Worm (Caenorhabditis elegans) whole organism, young adult: Measurements from ENCODE around the gene sfxn-1.1.
A peak's percentile ranks its signal among the peaks of the same experiment; 100 is the strongest.

ENCODE experiments used
- B0336.3 ChIP-seq: fragments of 200-800 bp; sonication (Bioruptor generic); IDR thresholded peaks from 2 replicates; pipeline ENCODE4 v1.3.6; 2022; ENCODE audit warnings: missing genetic modification characterization, missing compliant biosample characterization
- F23B12.7 ChIP-seq: sonication (generic microtip); optimal IDR thresholded peaks from 2 replicates; lab custom pipeline; 2017; ENCODE audit warnings: missing genetic modification characterization, mild to moderate bottlenecking, missing compliant biosample characterization, antibody characterized with exemption, moderate library complexity; ENCODE audit not compliant: insufficient read depth
- F33H1.4 ChIP-seq: fragments of 200-800 bp; sonication (Bioruptor generic); IDR thresholded peaks from 2 replicates; pipeline ENCODE4 v1.3.6; 2022; ENCODE audit warnings: missing genetic modification reagents, missing genetic modification characterization, missing compliant biosample characterization
- F37B4.10 ChIP-seq: fragments of 200-800 bp; sonication (Bioruptor generic); IDR thresholded peaks from 2 replicates; pipeline ENCODE4 v1.3.6; 2022; ENCODE audit warnings: missing genetic modification characterization, missing compliant biosample characterization
- F55B11.4 ChIP-seq: sonication (generic microtip); optimal IDR thresholded peaks from 2 replicates; lab custom pipeline; 2016; ENCODE audit warnings: missing compliant biosample characterization, missing genetic modification characterization, borderline replicate concordance; ENCODE audit not compliant: insufficient read depth
- T07F8.4 ChIP-seq: sonication (generic microtip); optimal IDR thresholded peaks from 2 replicates; lab custom pipeline; 2016; ENCODE audit warnings: mild to moderate bottlenecking, missing genetic modification characterization, moderate library complexity, missing compliant biosample characterization
- Y56A3A.18 ChIP-seq: fragments of 200-800 bp; sonication (Bioruptor generic); IDR thresholded peaks from 2 replicates; pipeline ENCODE4 v1.3.6; 2022; ENCODE audit warnings: missing genetic modification reagents, missing genetic modification characterization, missing compliant biosample characterization
- Y95B8A.8 ChIP-seq: fragments of 200-800 bp; sonication (Bioruptor generic); IDR thresholded peaks from 2 replicates; pipeline ENCODE4 v1.3.6; 2022; ENCODE audit warnings: missing genetic modification reagents, missing genetic modification characterization, missing compliant biosample characterization
- aptf-3 ChIP-seq: fragments of 200-800 bp; sonication (Bioruptor generic); IDR thresholded peaks from 2 replicates; pipeline ENCODE4 v1.3.6; 2022; ENCODE audit warnings: missing genetic modification characterization, missing compliant biosample characterization
- ceh-91 ChIP-seq: fragments of 200-800 bp; sonication (Bioruptor generic); IDR thresholded peaks from 2 replicates; pipeline ENCODE4 v1.3.6; 2022; ENCODE audit warnings: missing genetic modification reagents, missing genetic modification characterization, missing compliant biosample characterization
- die-1 ChIP-seq: sonication (generic microtip); optimal IDR thresholded peaks from 2 replicates; lab custom pipeline; 2016; ENCODE audit warnings: missing genotype, mild to moderate bottlenecking, missing genetic modification characterization, missing compliant biosample characterization
- dpff-1 ChIP-seq: sonication (generic microtip); optimal IDR thresholded peaks from 2 replicates; lab custom pipeline; 2017; ENCODE audit warnings: mild to moderate bottlenecking, missing genetic modification characterization, missing compliant biosample characterization
- dpl-1 ChIP-seq: fragments of 150-350 bp; optimal IDR thresholded peaks from 2 replicates; lab custom pipeline; 2014; ENCODE audit warnings: missing biosample characterization, missing genetic modification reagents, missing genetic modification characterization
- egrh-3 ChIP-seq: fragments of 200-800 bp; sonication (Bioruptor generic); IDR thresholded peaks from 2 replicates; pipeline ENCODE4 v1.3.6; 2022; ENCODE audit warnings: missing genetic modification reagents, missing genetic modification characterization, missing compliant biosample characterization
- ekl-4 ChIP-seq: fragments of 200-800 bp; sonication (Bioruptor generic); IDR thresholded peaks from 2 replicates; pipeline ENCODE4 v1.3.6; 2022; ENCODE audit warnings: missing genetic modification reagents, missing genetic modification characterization, missing compliant biosample characterization
- ets-4 ChIP-seq: fragments of 200-800 bp; sonication (Bioruptor generic); optimal IDR thresholded peaks from 2 replicates; lab custom pipeline; 2018; ENCODE audit warnings: mild to moderate bottlenecking, missing genetic modification characterization, missing compliant biosample characterization
- fkh-3 ChIP-seq: sonication (generic microtip); optimal IDR thresholded peaks from 2 replicates; lab custom pipeline; 2016; ENCODE audit warnings: mild to moderate bottlenecking, missing genetic modification characterization, missing compliant biosample characterization
- him-1 ChIP-seq: sonication (generic microtip); optimal IDR thresholded peaks from 2 replicates; lab custom pipeline; 2016; ENCODE audit warnings: missing genotype, missing genetic modification reagents, missing genetic modification characterization, missing compliant biosample characterization
- hrde-1 ChIP-seq: sonication (generic microtip); optimal IDR thresholded peaks from 2 replicates; lab custom pipeline; 2016; ENCODE audit warnings: missing genetic modification characterization, mild to moderate bottlenecking, missing compliant biosample characterization, moderate library complexity, missing genotype, missing genetic modification reagents, borderline replicate concordance
- lag-1 ChIP-seq: fragments of 200-800 bp; sonication (Bioruptor generic); IDR thresholded peaks from 2 replicates; pipeline ENCODE4 v1.3.6; 2022; ENCODE audit warnings: missing genetic modification reagents, missing genetic modification characterization, missing compliant biosample characterization
- let-607 ChIP-seq, 2 experiments: fragments of 200-800 bp in 1 of 2; sonication (Bioruptor generic) in 1 of 2; sonication (generic microtip) in 1 of 2; optimal IDR thresholded peaks; 2 replicates each; lab custom pipeline; 2016 to 2018; ENCODE audit warnings: mild to moderate bottlenecking in 2 of 2, missing compliant biosample characterization in 2 of 2, missing genetic modification characterization in 2 of 2, moderate library complexity in 2 of 2, missing genotype in 1 of 2
- lin-35 ChIP-seq, 3 experiments: fragments of 150-350 bp in 2 of 3; sonication (generic microtip) in 1 of 3; optimal IDR thresholded peaks; 2 replicates each; lab custom pipeline; 2014 to 2018; ENCODE audit warnings: missing biosample characterization in 3 of 3, missing genetic modification characterization in 3 of 3, missing genetic modification reagents in 3 of 3
- lin-54 ChIP-seq: fragments of 200-800 bp; sonication (Bioruptor generic); optimal IDR thresholded peaks from 2 replicates; lab custom pipeline; 2018; ENCODE audit warnings: mild to moderate bottlenecking, missing genetic modification characterization, missing compliant biosample characterization
- lsy-27 ChIP-seq: sonication (generic microtip); optimal IDR thresholded peaks from 2 replicates; lab custom pipeline; 2017; ENCODE audit warnings: missing genetic modification characterization, mild to moderate bottlenecking, missing compliant biosample characterization, antibody characterized with exemption, missing genotype, borderline replicate concordance; ENCODE audit not compliant: insufficient read depth
- madf-10 ChIP-seq: sonication (generic microtip); optimal IDR thresholded peaks from 2 replicates; lab custom pipeline; 2016; ENCODE audit warnings: mild to moderate bottlenecking, missing genetic modification characterization, missing compliant biosample characterization
- madf-3 ChIP-seq: fragments of 200-800 bp; sonication (Bioruptor generic); IDR thresholded peaks from 2 replicates; pipeline ENCODE4 v1.3.6; 2022; ENCODE audit warnings: missing genetic modification reagents, missing genetic modification characterization, missing compliant biosample characterization
- madf-6 ChIP-seq: fragments of 200-800 bp; sonication (Bioruptor generic); IDR thresholded peaks from 2 replicates; pipeline ENCODE4 v1.3.6; 2022; ENCODE audit warnings: missing genetic modification reagents, missing genetic modification characterization, missing compliant biosample characterization
- mcd-1 ChIP-seq: fragments of 200-800 bp; sonication (Bioruptor generic); IDR thresholded peaks from 2 replicates; pipeline ENCODE4 v1.3.6; 2022; ENCODE audit warnings: missing genetic modification reagents, missing genetic modification characterization, missing compliant biosample characterization
- mxl-1 ChIP-seq: sonication (generic microtip); optimal IDR thresholded peaks from 2 replicates; lab custom pipeline; 2016; ENCODE audit warnings: missing genetic modification characterization, missing compliant biosample characterization
- sdz-38 ChIP-seq: sonication (generic microtip); optimal IDR thresholded peaks from 2 replicates; lab custom pipeline; 2016; ENCODE audit warnings: missing genotype, missing genetic modification characterization, missing compliant biosample characterization
- snpc-4 ChIP-seq, 5 experiments: fragments of 150-350 bp in 1 of 5; sonication (generic microtip) in 4 of 5; optimal IDR thresholded peaks; 2 replicates each; lab custom pipeline; 2014 to 2018; ENCODE audit warnings: missing genetic modification characterization in 5 of 5, missing biosample characterization in 3 of 5, antibody characterized with exemption in 2 of 5, mild to moderate bottlenecking in 2 of 5, missing compliant biosample characterization in 2 of 5, missing genotype in 2 of 5, moderate library complexity in 2 of 5, missing genetic modification reagents in 1 of 5
- somi-1 ChIP-seq: fragments of 200-800 bp; sonication (Bioruptor generic); optimal IDR thresholded peaks from 2 replicates; lab custom pipeline; 2018; ENCODE audit warnings: mild to moderate bottlenecking, missing genetic modification characterization, missing compliant biosample characterization
- tbp1 ChIP-seq: fragments of 200-800 bp; sonication (Bioruptor generic); optimal IDR thresholded peaks from 2 replicates; lab custom pipeline; 2018; ENCODE audit warnings: mild to moderate bottlenecking, missing genetic modification characterization, missing compliant biosample characterization
- tbx-9 ChIP-seq: sonication (generic microtip); optimal IDR thresholded peaks from 2 replicates; lab custom pipeline; 2016; ENCODE audit warnings: borderline replicate concordance, missing genetic modification characterization, inconsistent platforms, missing compliant biosample characterization
- unc-130 ChIP-seq: sonication (generic microtip); optimal IDR thresholded peaks from 2 replicates; lab custom pipeline; 2016; ENCODE audit warnings: missing genetic modification reagents, missing genetic modification characterization, missing compliant biosample characterization
- ztf-25 ChIP-seq: fragments of 200-800 bp; sonication (Bioruptor generic); IDR thresholded peaks from 2 replicates; pipeline ENCODE4 v1.3.6; 2022; ENCODE audit warnings: missing genetic modification reagents, missing genetic modification characterization, missing compliant biosample characterization

The sfxn-1.1 gene

DNA sequence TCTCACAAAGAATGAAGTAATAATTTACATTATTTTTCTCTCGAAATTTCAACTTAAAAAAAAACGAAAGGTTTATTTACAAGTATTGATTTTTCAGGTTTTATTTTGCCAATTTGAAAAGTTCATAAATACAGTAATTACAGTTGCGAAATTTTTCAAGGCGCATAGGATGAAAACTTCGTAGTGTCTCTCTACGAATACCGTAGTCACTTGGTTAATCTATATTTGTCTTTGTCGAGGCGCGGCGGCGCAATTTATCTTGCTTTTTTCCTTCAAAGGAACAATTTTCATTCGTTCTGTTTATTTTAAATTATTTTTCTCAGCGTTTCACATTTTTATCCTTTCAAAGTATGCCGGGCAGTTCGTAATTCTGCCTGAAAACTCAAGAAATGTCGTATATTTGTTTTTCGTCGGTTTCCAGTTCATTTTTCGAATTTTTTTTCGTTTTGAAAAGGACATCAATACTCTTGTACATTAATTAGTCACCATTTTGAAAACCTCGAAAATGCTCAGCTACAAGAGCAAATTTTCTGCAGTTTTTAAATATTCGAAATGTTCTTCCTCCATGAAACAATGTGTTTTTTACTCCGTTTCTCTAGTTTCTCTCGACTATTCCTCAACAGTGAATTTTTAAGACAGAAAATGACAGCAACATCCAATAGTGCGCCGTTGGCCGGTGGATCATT is 5.0 kb upstream of the sfxn-1.1 start, which contains the start of gene mex-6 (continued):
- peak; percentile 53 for TF ChIP-seq him-1 (tag; lab: Kevin White, UChicago)
- TF ChIP-seq F33H1.4 (GFP tag; lab: Robert Waterston, UW): peak; percentile 94
- no peak for TF ChIP-seq lin-54 (GFP tag; lab: Kevin White, UChicago)
- TF ChIP-seq madf-3 (GFP tag; lab: Robert Waterston, UW): peak; percentile 42; the same call in 1 of the 2 replicates
- TF ChIP-seq dpl-1 (GFP tag; lab: Kevin White, UChicago): peak; percentile 70

DNA sequence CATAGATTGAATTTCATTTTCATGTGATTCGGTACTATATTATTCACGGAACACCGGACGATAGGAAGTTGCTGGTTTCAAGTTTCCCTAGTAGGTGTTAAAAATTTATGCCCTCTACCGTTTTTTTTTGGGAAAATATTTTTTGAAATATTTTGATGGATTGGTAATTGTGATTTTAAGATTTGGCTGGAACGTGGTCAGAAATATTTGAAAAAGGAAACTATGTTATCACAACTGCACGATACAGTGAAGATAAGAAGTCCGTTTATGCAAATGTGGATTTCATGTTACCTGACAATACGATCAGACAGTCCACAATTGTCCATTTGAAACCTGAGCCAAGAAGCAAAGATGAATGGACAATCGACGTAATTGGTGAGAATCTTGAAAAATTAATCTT is 4.3 kb upstream of the sfxn-1.1 start, which contains the start of gene AH6.17:
Gene AH6.17, plus strand, starts transcription at position 185 of the 400 bp plus-strand sequence.
- TF ChIP-seq snpc-4 (GFP tag; optimal IDR thresholded peaks at IDR 0.05; lab: Kevin White, UChicago) (no peak), snpc-4 (tag; optimal IDR thresholded peaks at IDR 0.05; lab: Kevin White, UChicago) (no peak), ztf-25 (GFP tag; lab: Robert Waterston, UW) (no peak), F37B4.10 (GFP tag; lab: Robert Waterston, UW) (no peak), dpff-1 (tag; lab: Kevin White, UChicago) (no peak), B0336.3 (GFP tag; lab: Robert Waterston, UW) (no peak), ets-4 (no peak), egrh-3 (no peak), Y95B8A.8 (GFP tag; lab: Robert Waterston, UW) (no peak), ekl-4 (GFP tag; lab: Robert Waterston, UW) (no peak), F23B12.7 (tag; lab: Kevin White, UChicago) (no peak), hrde-1 (tag; lab: Kevin White, UChicago) (no peak), somi-1 (no peak), madf-10 (no peak), lsy-27 (tag; lab: Kevin White, UChicago) (no peak), tbp1 (GFP tag; lab: Kevin White, UChicago) (no peak), die-1 (tag; lab: Kevin White, UChicago) (no peak), tbx-9 (tag; lab: Kevin White, UChicago) (no peak), ceh-91 (GFP tag; lab: Robert Waterston, UW) (no peak)

DNA sequence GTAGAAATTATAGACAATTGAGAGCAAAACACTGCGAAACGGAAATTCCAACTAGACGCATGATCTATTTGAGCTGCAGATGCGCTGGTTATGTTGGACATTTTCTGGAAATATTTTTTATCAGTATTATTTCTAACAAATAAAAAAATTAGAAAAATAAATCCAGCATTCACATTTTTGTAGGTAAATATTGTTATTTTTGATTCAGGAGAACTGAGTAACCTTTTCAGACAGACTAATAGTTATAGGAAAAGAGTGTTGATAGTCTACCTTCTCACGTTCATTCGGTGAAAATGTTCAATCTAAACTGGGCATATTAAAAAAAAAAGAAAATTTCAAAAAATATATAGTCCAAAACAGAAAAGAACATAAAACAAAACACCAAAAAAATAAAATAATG is 2.9 kb upstream of the sfxn-1.1 start, which contains the start of gene sra-1:
Gene sra-1, minus strand, starts transcription at position 101 of the 400 bp plus-strand sequence.
- no peak for TF ChIP-seq lin-35 (GFP tag; optimal IDR thresholded peaks at IDR 0.05; lab: Kevin White, UChicago)
- TF ChIP-seq lag-1: no peak

DNA sequence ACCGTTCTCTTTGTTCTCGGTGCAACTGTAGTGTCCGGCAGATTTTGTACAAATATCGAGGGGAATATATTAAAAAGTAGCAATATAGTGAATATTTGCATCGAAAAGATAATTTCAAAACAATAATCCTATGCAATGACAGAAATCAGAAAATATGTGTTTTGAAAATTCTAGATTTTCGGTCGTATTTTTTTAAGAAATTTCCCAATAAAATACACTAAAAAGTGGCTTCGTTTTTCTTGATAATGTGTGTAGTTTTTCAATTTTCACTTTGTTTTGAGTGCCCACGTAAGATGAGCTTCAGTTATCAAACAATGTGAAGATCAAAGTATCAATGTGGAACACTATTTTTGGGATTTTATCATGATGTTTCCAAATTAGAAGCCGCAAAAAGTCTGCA is 1.8 kb downstream of the sfxn-1.1 start, which contains the start of gene gcy-1:
Gene gcy-1, minus strand, starts transcription at position 101 of the 400 bp plus-strand sequence.
- TF ChIP-seq T07F8.4 (tag; lab: Kevin White, UChicago) (no peak), F55B11.4 (tag; lab: Kevin White, UChicago) (no peak), Y56A3A.18 (GFP tag; lab: Robert Waterston, UW) (no peak), let-607 (tag; optimal IDR thresholded peaks at IDR 0.05; lab: Kevin White, UChicago) (no peak), madf-6 (no peak), mxl-1 (tag; lab: Kevin White, UChicago) (no peak), fkh-3 (tag; lab: Kevin White, UChicago) (no peak), F23B12.7 (tag; lab: Kevin White, UChicago) (no peak), sdz-38 (no peak), unc-130 (GFP tag; lab: Kevin White, UChicago) (no peak), aptf-3 (no peak), mcd-1 (no peak)
